Fruit fly (Drosophila melanogaster) S2 (cell line): ENCODE results near the gene Ravus.

Experiments
- CG8478 ChIP-seq: fragments of >200 bp; optimal IDR thresholded peaks from 2 replicates; lab custom pipeline; 2018
- CTCF ChIP-seq, 2 experiments: fragments of >200 bp; optimal IDR thresholded peaks; 2 replicates each; lab custom pipeline; 2018

The Ravus gene

dm6 chr3R:13218733-13219132, 45.1 kb downstream of the Ravus start:
- TF ChIP-seq CG8478 (no peak), CTCF (optimal IDR thresholded peaks at IDR 0.05; lab: Kevin White, UChicago) (no peak)

dm6 chr3R:13215100-13215499, 48.8 kb downstream of the Ravus start:
- no peak for TF ChIP-seq CG8478
- TF ChIP-seq CTCF (optimal IDR thresholded peaks at IDR 0.05; lab: Kevin White, UChicago) = no peak

dm6 chr3R:13214347-13214746, 49.5 kb downstream of the Ravus start, which contains the start of gene CG8483:
Gene CG8483, minus strand, starts transcription at chr3R:13214465.
- TF ChIP-seq CTCF (optimal IDR thresholded peaks at IDR 0.05; lab: Kevin White, UChicago) = no peak
- TF ChIP-seq CG8478 = no peak
